Worm (Caenorhabditis elegans) whole organism, L1 larva: ENCODE measurements around the gene H39E20.1.

Experiments
- lin-13 ChIP-seq: fragments of 150-350 bp; optimal IDR thresholded peaks from 2 replicates; lab custom pipeline; 2014; ENCODE audit warnings: missing biosample characterization, missing genetic modification reagents, missing genetic modification characterization
- sptf-1 ChIP-seq: fragments of 150-350 bp; optimal IDR thresholded peaks from 2 replicates; lab custom pipeline; 2014; ENCODE audit warnings: missing biosample characterization, missing genetic modification characterization

DNA sequence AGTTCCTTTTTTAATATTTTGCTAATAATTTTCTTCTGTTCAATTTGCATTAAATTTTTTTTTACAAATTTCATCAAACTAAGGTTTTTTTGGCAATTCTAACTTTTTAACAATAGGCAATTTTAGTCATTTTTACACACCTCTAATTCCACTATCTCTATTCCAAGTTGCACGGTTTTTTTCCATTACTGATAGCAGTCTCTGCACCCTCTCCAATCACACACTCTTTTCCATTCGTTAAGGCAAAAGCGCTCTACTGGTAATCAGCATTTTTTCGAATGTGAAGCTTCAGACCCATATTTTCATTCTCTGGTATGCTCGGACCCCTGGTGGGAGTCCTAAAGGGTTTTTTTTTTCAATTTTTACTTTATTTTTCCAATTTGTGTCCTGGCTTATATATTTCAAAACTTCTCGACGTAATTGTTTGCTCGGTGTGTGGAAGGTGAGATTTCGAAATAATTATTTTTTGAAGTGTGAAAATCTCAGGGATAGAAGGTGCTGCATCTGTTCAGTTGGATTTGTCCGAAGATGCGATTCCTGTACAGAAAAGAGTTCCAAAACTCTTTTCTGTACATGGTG lies 19.4 kb upstream of the H39E20.1 start, which contains the start of the genes F19G12.4 and F19G12.8:
- TF ChIP-seq sptf-1 (tag; lab: Kevin White, UChicago) = no peak
- TF ChIP-seq lin-13 (GFP tag; lab: Kevin White, UChicago) = no peak
